Worm (Caenorhabditis elegans) whole organism, midembryonic: ENCODE data around the gene degt-1.

Experiments
- T22C8.4 ChIP-seq: fragments of 200-800 bp; sonication (Bioruptor generic); IDR thresholded peaks from 2 replicates; pipeline ENCODE4 v1.3.6; 2022; ENCODE audit warnings: missing genetic modification characterization, missing compliant biosample characterization
- cog-1 ChIP-seq: sonication (generic microtip); optimal IDR thresholded peaks from 2 replicates; lab custom pipeline; 2016; ENCODE audit warnings: missing genetic modification characterization, missing compliant biosample characterization
- flt-1 ChIP-seq: fragments of 200-800 bp; sonication (Bioruptor generic); IDR thresholded peaks from 2 replicates; pipeline ENCODE4 v1.3.6; 2022; ENCODE audit warnings: missing genetic modification characterization, missing compliant biosample characterization
- klf-2 ChIP-seq: fragments of 200-800 bp; sonication (Bioruptor generic); conservative IDR thresholded peaks from 2 replicates; pipeline ENCODE4 v1.3.6; 2022; ENCODE audit warnings: missing genetic modification reagents, missing genetic modification characterization, missing compliant biosample characterization
- med-1 ChIP-seq: sonication (generic microtip); optimal IDR thresholded peaks from 2 replicates; lab custom pipeline; 2017; ENCODE audit warnings: missing genetic modification characterization, mild to moderate bottlenecking, missing compliant biosample characterization, antibody characterized with exemption, missing genetic modification reagents; ENCODE audit not compliant: insufficient read depth
- ref-1 ChIP-seq: fragments of 200-800 bp; sonication (Bioruptor generic); conservative IDR thresholded peaks from 2 replicates; pipeline ENCODE4 v1.3.6; 2022; ENCODE audit warnings: missing genetic modification reagents, missing genetic modification characterization, missing compliant biosample characterization
- tab-1 ChIP-seq: fragments of 200-800 bp; sonication (Bioruptor generic); IDR thresholded peaks from 2 replicates; pipeline ENCODE4 v1.3.6; 2022; ENCODE audit warnings: missing genetic modification characterization, missing compliant biosample characterization
- ztf-23 ChIP-seq: fragments of 200-800 bp; sonication (Bioruptor generic); IDR thresholded peaks from 2 replicates; pipeline ENCODE4 v1.3.6; 2022; ENCODE audit warnings: missing genetic modification reagents, missing genetic modification characterization, missing compliant biosample characterization
- ztf-29 ChIP-seq: fragments of 200-800 bp; sonication (Bioruptor generic); IDR thresholded peaks from 2 replicates; pipeline ENCODE4 v1.3.6; 2022; ENCODE audit warnings: missing genetic modification reagents, missing genetic modification characterization, missing compliant biosample characterization

The degt-1 gene

ce11 chrV:10561632-10562031, 21.5 kb downstream of the degt-1 start:
- TF ChIP-seq ztf-29 (GFP tag; lab: Robert Waterston, UW), result no peak
- no peak for TF ChIP-seq med-1 (GFP tag; lab: Kevin White, UChicago)

ce11 chrV:10562817-10563216, 22.7 kb downstream of the degt-1 start:
- TF ChIP-seq T22C8.4 (GFP tag; lab: Robert Waterston, UW) (no peak), flt-1 (GFP tag; lab: Robert Waterston, UW) (no peak), ztf-23 (GFP tag; lab: Robert Waterston, UW) (no peak), cog-1 (tag; lab: Kevin White, UChicago) (no peak), klf-2 (GFP tag; lab: Robert Waterston, UW) (no peak), ztf-29 (GFP tag; lab: Robert Waterston, UW) (no peak), med-1 (GFP tag; lab: Kevin White, UChicago) (no peak), tab-1 (GFP tag; lab: Robert Waterston, UW) (no peak), ref-1 (GFP tag; lab: Robert Waterston, UW) (no peak)

- no peak for TF ChIP-seq ref-1 (GFP tag; lab: Robert Waterston, UW)
- no peak for TF ChIP-seq ztf-29 (GFP tag; lab: Robert Waterston, UW)
- TF ChIP-seq flt-1 (GFP tag; lab: Robert Waterston, UW), result no peak
- no peak for TF ChIP-seq cog-1 (tag; lab: Kevin White, UChicago)
- no peak for TF ChIP-seq T22C8.4 (GFP tag; lab: Robert Waterston, UW)
Measured at ce11 chrV:10564140-10564539, 24.0 kb downstream of the degt-1 start.

- no peak for TF ChIP-seq cog-1 (tag; lab: Kevin White, UChicago)
- no peak for TF ChIP-seq flt-1 (GFP tag; lab: Robert Waterston, UW)
- TF ChIP-seq med-1 (GFP tag; lab: Kevin White, UChicago), result no peak
- no peak for TF ChIP-seq ztf-29 (GFP tag; lab: Robert Waterston, UW)
- TF ChIP-seq ztf-23 (GFP tag; lab: Robert Waterston, UW), result no peak
- no peak for TF ChIP-seq tab-1 (GFP tag; lab: Robert Waterston, UW)
- TF ChIP-seq T22C8.4 (GFP tag; lab: Robert Waterston, UW), result no peak
- TF ChIP-seq klf-2 (GFP tag; lab: Robert Waterston, UW), result no peak
- no peak for TF ChIP-seq ref-1 (GFP tag; lab: Robert Waterston, UW)
Measured at ce11 chrV:10564830-10565365, 24.8 kb downstream of the degt-1 start, which contains the start of gene cat-4. Gene cat-4, plus strand, starts transcription at chrV:10564880.

- no peak for TF ChIP-seq med-1 (GFP tag; lab: Kevin White, UChicago)
- no peak for TF ChIP-seq cog-1 (tag; lab: Kevin White, UChicago)
Measured at ce11 chrV:10568496-10568895, 28.4 kb downstream of the degt-1 start.

ce11 chrV:10571523-10571922, 31.4 kb downstream of the degt-1 start:
- no peak for TF ChIP-seq cog-1 (tag; lab: Kevin White, UChicago)
- TF ChIP-seq ztf-23 (GFP tag; lab: Robert Waterston, UW), result no peak
- TF ChIP-seq ref-1 (GFP tag; lab: Robert Waterston, UW), result no peak
- no peak for TF ChIP-seq T22C8.4 (GFP tag; lab: Robert Waterston, UW)
- TF ChIP-seq ztf-29 (GFP tag; lab: Robert Waterston, UW), result no peak
- no peak for TF ChIP-seq flt-1 (GFP tag; lab: Robert Waterston, UW)
- no peak for TF ChIP-seq klf-2 (GFP tag; lab: Robert Waterston, UW)
- TF ChIP-seq tab-1 (GFP tag; lab: Robert Waterston, UW), result no peak
- TF ChIP-seq med-1 (GFP tag; lab: Kevin White, UChicago), result no peak

ce11 chrV:10572614-10573013, 32.5 kb downstream of the degt-1 start, which contains the start of gene del-6:
Gene del-6, plus strand, starts transcription at chrV:10572914.
- TF ChIP-seq tab-1 (GFP tag; lab: Robert Waterston, UW) (no peak), flt-1 (GFP tag; lab: Robert Waterston, UW) (no peak), cog-1 (tag; lab: Kevin White, UChicago) (no peak)

- TF ChIP-seq T22C8.4 (GFP tag; lab: Robert Waterston, UW) (no peak), cog-1 (tag; lab: Kevin White, UChicago) (no peak), flt-1 (GFP tag; lab: Robert Waterston, UW) (no peak), ztf-29 (GFP tag; lab: Robert Waterston, UW) (no peak), ztf-23 (GFP tag; lab: Robert Waterston, UW) (no peak), klf-2 (GFP tag; lab: Robert Waterston, UW) (no peak), med-1 (GFP tag; lab: Kevin White, UChicago) (no peak)
Measured at ce11 chrV:10574197-10574596, 34.1 kb downstream of the degt-1 start.

- no peak for TF ChIP-seq med-1 (GFP tag; lab: Kevin White, UChicago)
- TF ChIP-seq ztf-23 (GFP tag; lab: Robert Waterston, UW), result no peak
- TF ChIP-seq flt-1 (GFP tag; lab: Robert Waterston, UW), result no peak
- TF ChIP-seq T22C8.4 (GFP tag; lab: Robert Waterston, UW), result no peak
- no peak for TF ChIP-seq ref-1 (GFP tag; lab: Robert Waterston, UW)
- no peak for TF ChIP-seq tab-1 (GFP tag; lab: Robert Waterston, UW)
- TF ChIP-seq klf-2 (GFP tag; lab: Robert Waterston, UW), result no peak
- TF ChIP-seq cog-1 (tag; lab: Kevin White, UChicago), result no peak
- TF ChIP-seq ztf-29 (GFP tag; lab: Robert Waterston, UW), result no peak
Measured at ce11 chrV:10576319-10576718, 36.2 kb downstream of the degt-1 start, which contains the start of gene vps-54. Gene vps-54, minus strand, starts transcription at chrV:10576419.

- no peak for TF ChIP-seq flt-1 (GFP tag; lab: Robert Waterston, UW)
- TF ChIP-seq tab-1 (GFP tag; lab: Robert Waterston, UW), result no peak
- no peak for TF ChIP-seq ref-1 (GFP tag; lab: Robert Waterston, UW)
- no peak for TF ChIP-seq T22C8.4 (GFP tag; lab: Robert Waterston, UW)
- TF ChIP-seq ztf-23 (GFP tag; lab: Robert Waterston, UW), result no peak
- no peak for TF ChIP-seq med-1 (GFP tag; lab: Kevin White, UChicago)
- no peak for TF ChIP-seq ztf-29 (GFP tag; lab: Robert Waterston, UW)
- TF ChIP-seq klf-2 (GFP tag; lab: Robert Waterston, UW), result no peak
- no peak for TF ChIP-seq cog-1 (tag; lab: Kevin White, UChicago)
Measured at ce11 chrV:10578226-10578625, 38.1 kb downstream of the degt-1 start, which contains the start of gene mics-1. Gene mics-1, minus strand, starts transcription at chrV:10578326.
